Worm (Caenorhabditis elegans) whole organism, L4 larva: ENCODE results near the gene erg-28.

Experiments used
- ceh-28 ChIP-seq: fragments of 150-350 bp; optimal IDR thresholded peaks from 2 replicates; lab custom pipeline; 2014; ENCODE audit warnings: missing biosample characterization, missing genetic modification reagents, missing genetic modification characterization
- dpl-1 ChIP-seq: fragments of 150-350 bp; optimal IDR thresholded peaks from 2 replicates; lab custom pipeline; 2014; ENCODE audit warnings: missing biosample characterization, missing genetic modification reagents, missing genetic modification characterization

DNA sequence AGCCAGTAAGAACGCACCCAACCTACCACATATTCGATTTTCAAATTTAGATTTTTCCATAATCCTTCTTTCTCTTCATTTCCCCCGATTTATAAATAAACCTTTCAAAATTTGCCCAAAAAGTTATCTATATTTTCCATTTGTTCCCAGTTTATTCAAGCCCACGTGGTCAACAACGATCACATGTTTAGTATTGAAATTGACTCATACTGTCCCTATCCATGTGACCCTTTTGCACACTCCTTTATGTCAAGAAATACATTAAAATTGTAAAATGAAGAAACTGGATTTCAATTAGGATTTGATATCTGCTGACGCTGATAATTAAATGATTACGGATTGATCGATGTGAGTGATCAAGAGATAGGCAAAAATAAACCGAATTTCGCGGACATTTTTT is 28.0 kb downstream of the erg-28 start:
- no peak for TF ChIP-seq ceh-28 (tag; lab: Kevin White, UChicago)
- no peak for TF ChIP-seq dpl-1 (GFP tag; lab: Kevin White, UChicago)
